Fruit fly (Drosophila melanogaster) whole organism, wandering third instar larva: ENCODE measurements around the gene kni.

Source experiments
- Abd-B ChIP-seq: fragments of >200 bp; optimal IDR thresholded peaks from 2 replicates; lab custom pipeline; 2017; ENCODE audit warnings: missing biosample characterization, missing genetic modification characterization
- CG32264 ChIP-seq: fragments of 200-800 bp; sonication (Bioruptor generic); optimal IDR thresholded peaks from 2 replicates; lab custom pipeline; 2016; ENCODE audit warnings: missing biosample characterization, missing genetic modification characterization
- CG9705 ChIP-seq: fragments of 200-800 bp; sonication (Bioruptor generic); optimal IDR thresholded peaks from 2 replicates; lab custom pipeline; 2018; ENCODE audit warnings: missing biosample characterization, mild to moderate bottlenecking, missing genetic modification characterization
- Dfd ChIP-seq: fragments of >200 bp; optimal IDR thresholded peaks from 2 replicates; lab custom pipeline; 2017; ENCODE audit warnings: missing biosample characterization, missing genetic modification characterization
- Dif ChIP-seq: fragments of 200-275, 200-300 bp; sonication (Bioruptor generic); optimal IDR thresholded peaks from 2 replicates; lab custom pipeline; 2018; ENCODE audit warnings: missing biosample characterization, missing genetic modification characterization; ENCODE audit not compliant: partially characterized antibody
- HLH106 ChIP-seq: fragments of 200-800 bp; optimal IDR thresholded peaks from 3 replicates; lab custom pipeline; 2019; ENCODE audit warnings: missing biosample characterization, mild to moderate bottlenecking, missing genetic modification characterization, moderate library complexity
- Hnf4 ChIP-seq: fragments of 200-800 bp; sonication (Bioruptor generic); optimal IDR thresholded peaks from 2 replicates; lab custom pipeline; 2016; ENCODE audit warnings: missing biosample characterization, mild to moderate bottlenecking, missing genetic modification characterization
- Hr78 ChIP-seq: fragments of >200 bp; optimal IDR thresholded peaks from 2 replicates; lab custom pipeline; 2017; ENCODE audit warnings: missing biosample characterization, missing genetic modification characterization
- Jra ChIP-seq: sonication (Bioruptor generic); optimal IDR thresholded peaks from 2 replicates; lab custom pipeline; 2016; ENCODE audit warnings: missing biosample characterization, missing genetic modification characterization
- Mio ChIP-seq: sonication (Bioruptor generic); optimal IDR thresholded peaks from 2 replicates; lab custom pipeline; 2016; ENCODE audit warnings: missing biosample characterization, missing genetic modification characterization
- N ChIP-seq: fragments of >200 bp; optimal IDR thresholded peaks from 2 replicates; lab custom pipeline; 2018; ENCODE audit warnings: missing biosample characterization, missing external identifiers, missing genetic modification characterization
- OdsH ChIP-seq: fragments of 200-800 bp; sonication (Bioruptor generic); optimal IDR thresholded peaks from 2 replicates; lab custom pipeline; 2016; ENCODE audit warnings: missing biosample characterization, mild to moderate bottlenecking, missing genetic modification characterization
- Rel ChIP-seq, 2 experiments: fragments of 200-800 bp; sonication (Bioruptor generic) in 1 of 2; optimal IDR thresholded peaks; 2 replicates in 1 of 2; 3 replicates in 1 of 2; lab custom pipeline; 2016 to 2019; ENCODE audit warnings: mild to moderate bottlenecking in 2 of 2, missing biosample characterization in 2 of 2, missing genetic modification characterization in 2 of 2, moderate library complexity in 1 of 2
- Vsx2 ChIP-seq: fragments of 200-300, 225-300 bp; sonication (Bioruptor generic); optimal IDR thresholded peaks from 2 replicates; lab custom pipeline; 2018; ENCODE audit warnings: missing biosample characterization, missing genetic modification characterization; ENCODE audit not compliant: partially characterized antibody
- br ChIP-seq: fragments of 200-800 bp; sonication (Bioruptor generic); optimal IDR thresholded peaks from 2 replicates; lab custom pipeline; 2016; ENCODE audit warnings: missing biosample characterization, missing genetic modification characterization
- brk ChIP-seq: fragments of 200-800 bp; sonication (Bioruptor generic); optimal IDR thresholded peaks from 2 replicates; lab custom pipeline; 2016; ENCODE audit warnings: missing biosample characterization, mild to moderate bottlenecking, missing genetic modification characterization
- dl ChIP-seq, 2 experiments: fragments of 175-275, 200-275 bp in 1 of 2; fragments of 200-275 bp in 1 of 2; sonication (Bioruptor generic); optimal IDR thresholded peaks; lab custom pipeline; 2018; ENCODE audit warnings: mild to moderate bottlenecking in 2 of 2, missing biosample characterization in 2 of 2, missing genetic modification characterization in 2 of 2, moderate library complexity in 2 of 2; ENCODE audit not compliant: partially characterized antibody in 2 of 2, insufficient read depth in 1 of 2
- dmrt93B ChIP-seq: fragments of 200-800 bp; sonication (Bioruptor generic); optimal IDR thresholded peaks from 2 replicates; lab custom pipeline; 2018; ENCODE audit warnings: missing biosample characterization, mild to moderate bottlenecking, missing genetic modification characterization
- dsf ChIP-seq: sonication (Bioruptor generic); optimal IDR thresholded peaks from 2 replicates; lab custom pipeline; 2016; ENCODE audit warnings: missing biosample characterization, missing genetic modification characterization, borderline replicate concordance
- ey ChIP-seq: fragments of 200-800 bp; sonication (Bioruptor generic); optimal IDR thresholded peaks from 2 replicates; lab custom pipeline; 2016; ENCODE audit warnings: missing biosample characterization, missing genetic modification characterization
- foxo ChIP-seq, 2 experiments: fragments of 200-800 bp; sonication (Bioruptor generic); optimal IDR thresholded peaks; 2 replicates in 1 of 2; 3 replicates in 1 of 2; lab custom pipeline; 2016 to 2017; ENCODE audit warnings: missing biosample characterization in 2 of 2, missing genetic modification characterization in 2 of 2
- fru ChIP-seq: fragments of 200-800 bp; sonication (Bioruptor generic); optimal IDR thresholded peaks from 3 replicates; lab custom pipeline; 2016; ENCODE audit warnings: missing biosample characterization, mild to moderate bottlenecking, missing genetic modification characterization
- h ChIP-seq: fragments of 200-800 bp; sonication (Bioruptor generic); optimal IDR thresholded peaks from 3 replicates; lab custom pipeline; 2016; ENCODE audit warnings: missing biosample characterization, mild to moderate bottlenecking, missing genetic modification characterization
- jim ChIP-seq: fragments of 175-275, 200-325 bp; sonication (Bioruptor generic); optimal IDR thresholded peaks from 2 replicates; lab custom pipeline; 2016; ENCODE audit warnings: missing biosample characterization, mild to moderate bottlenecking, missing genetic modification characterization
- pan ChIP-seq: fragments of >200 bp; optimal IDR thresholded peaks from 2 replicates; lab custom pipeline; 2017
- psq ChIP-seq: fragments of 200-800 bp; sonication (Bioruptor generic); optimal IDR thresholded peaks from 3 replicates; lab custom pipeline; 2017; ENCODE audit warnings: missing biosample characterization, mild to moderate bottlenecking, missing genetic modification characterization, moderate library complexity
- rgr ChIP-seq: fragments of 200-800 bp; sonication (Bioruptor generic); optimal IDR thresholded peaks from 3 replicates; lab custom pipeline; 2016; ENCODE audit warnings: missing biosample characterization, mild to moderate bottlenecking, missing genetic modification characterization
- sage ChIP-seq: fragments of 200-800 bp; sonication (Bioruptor generic); optimal IDR thresholded peaks from 2 replicates; lab custom pipeline; 2016; ENCODE audit warnings: missing biosample characterization, mild to moderate bottlenecking, missing genetic modification characterization
- tai ChIP-seq: sonication (Bioruptor generic); optimal IDR thresholded peaks from 2 replicates; lab custom pipeline; 2016; ENCODE audit warnings: missing biosample characterization, missing genetic modification characterization
- usp ChIP-seq: fragments of >200 bp; optimal IDR thresholded peaks from 2 replicates; lab custom pipeline; 2017; ENCODE audit warnings: missing biosample characterization, missing genetic modification characterization
- woc ChIP-seq: sonication (Bioruptor generic); optimal IDR thresholded peaks from 2 replicates; lab custom pipeline; 2016; ENCODE audit warnings: missing biosample characterization, mild to moderate bottlenecking, missing genetic modification characterization

kni gene

dm6 chr3L:20707217-20707616, 12.0 kb upstream of the kni start:
- TF ChIP-seq woc (GFP tag; lab: Kevin White, UChicago), result no peak
- peak in 1 of 2 experiments; percentile 11 for TF ChIP-seq foxo (GFP tag; optimal IDR thresholded peaks at IDR 0.05; lab: Kevin White, UChicago)
- TF ChIP-seq, all 38 proteins: peak for 1

- no peak for TF ChIP-seq Vsx2 (GFP tag; lab: Kevin White, UChicago)
- no peak for TF ChIP-seq usp (GFP tag; lab: Kevin White, UChicago)
- no peak for TF ChIP-seq CG32264
- no peak for TF ChIP-seq br (GFP tag; lab: Kevin White, UChicago)
- no peak for TF ChIP-seq OdsH (GFP tag; lab: Kevin White, UChicago)
- TF ChIP-seq N (GFP tag; lab: Kevin White, UChicago), result no peak
- TF ChIP-seq psq, result no peak
- no peak for TF ChIP-seq CG9705
- no peak for TF ChIP-seq jim (GFP tag; lab: Kevin White, UChicago)
- TF ChIP-seq rgr, result no peak
- no peak for TF ChIP-seq tai (GFP tag; lab: Kevin White, UChicago)
- TF ChIP-seq Rel (GFP tag; optimal IDR thresholded peaks at IDR 0.05; lab: Kevin White, UChicago), result no peak
- no peak for TF ChIP-seq Rel (tag; optimal IDR thresholded peaks at IDR 0.05; lab: Kevin White, UChicago)
- no peak for TF ChIP-seq ey
- TF ChIP-seq Mio (GFP tag; lab: Kevin White, UChicago), result no peak
- no peak for TF ChIP-seq dsf (GFP tag; lab: Kevin White, UChicago)
Measured at dm6 chr3L:20700660-20701059, 5.5 kb upstream of the kni start.

- no peak for TF ChIP-seq Dif (GFP tag; lab: Kevin White, UChicago)
- no peak for TF ChIP-seq fru
- no peak for TF ChIP-seq woc (GFP tag; lab: Kevin White, UChicago)
- no peak for TF ChIP-seq h (GFP tag; lab: Kevin White, UChicago)
- TF ChIP-seq Jra (GFP tag; lab: Kevin White, UChicago), result no peak
- no peak for TF ChIP-seq dsf (GFP tag; lab: Kevin White, UChicago)
- TF ChIP-seq rgr, result no peak
Measured at dm6 chr3L:20697166-20697791, 2.1 kb upstream of the kni start.

dm6 chr3L:20696494-20696893, 1.3 kb upstream of the kni start:
- no peak for TF ChIP-seq woc (GFP tag; lab: Kevin White, UChicago)
- no peak for TF ChIP-seq dl (GFP tag; optimal IDR thresholded peaks at IDR 0.05; lab: Kevin White, UChicago; ENCODE audit: insufficient read depth in 1 of 2, partially characterized antibody in 2 of 2)
- no peak for TF ChIP-seq Abd-B (GFP tag; lab: Kevin White, UChicago)
- TF ChIP-seq Mio (GFP tag; lab: Kevin White, UChicago), result no peak
- no peak for TF ChIP-seq sage (GFP tag; lab: Kevin White, UChicago)
- TF ChIP-seq rgr, result no peak
- no peak for TF ChIP-seq OdsH (GFP tag; lab: Kevin White, UChicago)
- TF ChIP-seq pan (lab: Kevin White, UChicago), result no peak
- TF ChIP-seq h (GFP tag; lab: Kevin White, UChicago), result no peak
- TF ChIP-seq dsf (GFP tag; lab: Kevin White, UChicago), result no peak
- no peak for TF ChIP-seq CG32264
- TF ChIP-seq psq, result no peak
- TF ChIP-seq CG9705, result no peak
- no peak for TF ChIP-seq Hnf4 (GFP tag; lab: Kevin White, UChicago)
- TF ChIP-seq ey, result no peak
- no peak for TF ChIP-seq dmrt93B
- no peak for TF ChIP-seq Dfd (GFP tag; lab: Kevin White, UChicago)
- TF ChIP-seq brk (GFP tag; lab: Kevin White, UChicago), result no peak
- TF ChIP-seq Hr78 (GFP tag; lab: Kevin White, UChicago), result no peak
- TF ChIP-seq Jra (GFP tag; lab: Kevin White, UChicago), result no peak

dm6 chr3L:20694584-20694983, 594 bp downstream of the kni start:
- TF ChIP-seq HLH106 (no peak), pan (lab: Kevin White, UChicago) (no peak), Hnf4 (GFP tag; lab: Kevin White, UChicago) (no peak), Hr78 (GFP tag; lab: Kevin White, UChicago) (no peak)
